Fruit fly (Drosophila melanogaster): ENCODE data around the gene AcCoAS.

AcCoAS gene

dm6 chr3L:21261403-21262164 is 18.5 kb downstream of the AcCoAS start:
- peak in 1 of 2 experiments; percentile 17 for TF ChIP-seq EcR (GFP tag; optimal IDR thresholded peaks at IDR 0.05)
- TF ChIP-seq psq (optimal IDR thresholded peaks at IDR 0.05) = no peak

dm6 chr3L:21259257-21259656 is 20.8 kb downstream of the AcCoAS start:
- TF ChIP-seq usp (GFP tag; optimal IDR thresholded peaks at IDR 0.05) = no peak
- TF ChIP-seq pan (optimal IDR thresholded peaks at IDR 0.05) = no peak
- TF ChIP-seq Dll (optimal IDR thresholded peaks at IDR 0.05) = no peak
- TF ChIP-seq psq (optimal IDR thresholded peaks at IDR 0.05) = no peak
- TF ChIP-seq CG8478 (optimal IDR thresholded peaks at IDR 0.05) = no peak
- TF ChIP-seq EcR (GFP tag; optimal IDR thresholded peaks at IDR 0.05) = peak in 1 of 2 experiments; percentile 62

dm6 chr3L:21257731-21258130 is 22.3 kb downstream of the AcCoAS start, which contains the start of gene CG43218:
Gene CG43218, plus strand, starts transcription at chr3L:21258020.
- TF ChIP-seq pan (optimal IDR thresholded peaks at IDR 0.05) = no peak
- no peak for TF ChIP-seq CG8478 (optimal IDR thresholded peaks at IDR 0.05)
- TF ChIP-seq usp (GFP tag; optimal IDR thresholded peaks at IDR 0.05) = no peak
- no peak for TF ChIP-seq Dll (optimal IDR thresholded peaks at IDR 0.05)
- no peak for TF ChIP-seq EcR (GFP tag; optimal IDR thresholded peaks at IDR 0.05)
- TF ChIP-seq psq (optimal IDR thresholded peaks at IDR 0.05) = no peak

dm6 chr3L:21256062-21257023 is 23.7 kb downstream of the AcCoAS start:
- TF ChIP-seq CG8478 (optimal IDR thresholded peaks at IDR 0.05) (no peak), usp (GFP tag; optimal IDR thresholded peaks at IDR 0.05) (no peak), pan (optimal IDR thresholded peaks at IDR 0.05) (no peak), EcR (GFP tag; optimal IDR thresholded peaks at IDR 0.05) (no peak), Dll (optimal IDR thresholded peaks at IDR 0.05) (no peak), psq (optimal IDR thresholded peaks at IDR 0.05) (no peak)

- TF ChIP-seq CG8478 (optimal IDR thresholded peaks at IDR 0.05) = no peak
- peak in 1 of 2 experiments; percentile 43 for TF ChIP-seq EcR (GFP tag; optimal IDR thresholded peaks at IDR 0.05)
- TF ChIP-seq Dll (optimal IDR thresholded peaks at IDR 0.05) = no peak
Observed at dm6 chr3L:21254524-21254972, 25.5 kb downstream of the AcCoAS start.

dm6 chr3L:21253761-21254523 is 26.1 kb downstream of the AcCoAS start:
- no peak for TF ChIP-seq usp (GFP tag; optimal IDR thresholded peaks at IDR 0.05)
- no peak for TF ChIP-seq pan (optimal IDR thresholded peaks at IDR 0.05)
- no peak for TF ChIP-seq CG8478 (optimal IDR thresholded peaks at IDR 0.05)
- peak; percentile 94 to 95 for TF ChIP-seq EcR (GFP tag; optimal IDR thresholded peaks at IDR 0.05)

dm6 chr3L:21252932-21253760 is 26.9 kb downstream of the AcCoAS start:
- TF ChIP-seq Dll (optimal IDR thresholded peaks at IDR 0.05) = peak; percentile 17
- TF ChIP-seq pan (optimal IDR thresholded peaks at IDR 0.05) = no peak
- no peak for TF ChIP-seq usp (GFP tag; optimal IDR thresholded peaks at IDR 0.05)
- TF ChIP-seq psq (optimal IDR thresholded peaks at IDR 0.05) = no peak
- TF ChIP-seq CG8478 (optimal IDR thresholded peaks at IDR 0.05) = no peak
- peak; percentile 95 to 97 for TF ChIP-seq EcR (GFP tag; optimal IDR thresholded peaks at IDR 0.05)

dm6 chr3L:21252525-21252924 is 27.5 kb downstream of the AcCoAS start:
- TF ChIP-seq pan (optimal IDR thresholded peaks at IDR 0.05) (no peak), Dll (optimal IDR thresholded peaks at IDR 0.05) (peak; percentile 2), EcR (GFP tag; optimal IDR thresholded peaks at IDR 0.05) (peak in 1 of 2 experiments; percentile 81)

dm6 chr3L:21251381-21251780 is 28.7 kb downstream of the AcCoAS start:
- TF ChIP-seq psq (optimal IDR thresholded peaks at IDR 0.05) = no peak
- TF ChIP-seq CG8478 (optimal IDR thresholded peaks at IDR 0.05) = no peak
- peak; percentile 40 for TF ChIP-seq Dll (optimal IDR thresholded peaks at IDR 0.05)
- peak in 1 of 2 experiments; percentile 2 for TF ChIP-seq EcR (GFP tag; optimal IDR thresholded peaks at IDR 0.05)
- TF ChIP-seq usp (GFP tag; optimal IDR thresholded peaks at IDR 0.05) = no peak
- no peak for TF ChIP-seq pan (optimal IDR thresholded peaks at IDR 0.05)

dm6 chr3L:21243417-21243816 is 36.6 kb downstream of the AcCoAS start:
- TF ChIP-seq usp (GFP tag; optimal IDR thresholded peaks at IDR 0.05) (no peak), CG8478 (optimal IDR thresholded peaks at IDR 0.05) (no peak), Dll (optimal IDR thresholded peaks at IDR 0.05) (no peak), psq (optimal IDR thresholded peaks at IDR 0.05) (no peak), pan (optimal IDR thresholded peaks at IDR 0.05) (no peak), EcR (GFP tag; optimal IDR thresholded peaks at IDR 0.05) (no peak)

- no peak for TF ChIP-seq psq (optimal IDR thresholded peaks at IDR 0.05)
- no peak for TF ChIP-seq pan (optimal IDR thresholded peaks at IDR 0.05)
- TF ChIP-seq usp (GFP tag; optimal IDR thresholded peaks at IDR 0.05) = no peak
- TF ChIP-seq EcR (GFP tag; optimal IDR thresholded peaks at IDR 0.05) = no peak
Observed at dm6 chr3L:21242958-21243357, 37.1 kb downstream of the AcCoAS start.
